Fruit fly (Drosophila melanogaster) whole organism, embryonic: ENCODE measurements around the gene CG14229.
A peak's percentile ranks its signal among the peaks of the same experiment; 100 is the strongest.

Experiments
- Bgb ChIP-seq: fragments of 200-800 bp; sonication (Bioruptor generic); IDR thresholded peaks from 2 replicates; pipeline ENCODE4 v1.3.6; 2022; ENCODE audit warnings: missing biosample characterization, missing genetic modification characterization; ENCODE audit not compliant: partially characterized antibody
- CG10979 ChIP-seq: fragments of 200-800 bp; sonication (Bioruptor generic); optimal IDR thresholded peaks from 2 replicates; lab custom pipeline; 2018; ENCODE audit warnings: missing biosample characterization, mild to moderate bottlenecking, missing genetic modification characterization, moderate library complexity
- CG11085 ChIP-seq: fragments of 200-800 bp; sonication (Bioruptor generic); IDR thresholded peaks from 2 replicates; pipeline ENCODE4 v1.3.6; 2022; ENCODE audit warnings: missing biosample characterization, missing genetic modification characterization
- CG11696 ChIP-seq: fragments of 200-800 bp; sonication (Bioruptor generic); IDR thresholded peaks from 2 replicates; pipeline ENCODE4 v1.3.6; 2022; ENCODE audit warnings: missing biosample characterization, missing genetic modification characterization
- CG12155 ChIP-seq: fragments of 200-800 bp; sonication (Bioruptor generic); optimal IDR thresholded peaks from 3 replicates; lab custom pipeline; 2016; ENCODE audit warnings: missing biosample characterization, missing genetic modification characterization
- CG12391 ChIP-seq: fragments of 200-800 bp; sonication (Bioruptor generic); optimal IDR thresholded peaks from 3 replicates; lab custom pipeline; 2018; ENCODE audit warnings: missing biosample characterization, mild to moderate bottlenecking, missing genetic modification characterization, moderate library complexity
- CG12744 ChIP-seq: fragments of 200-800 bp; sonication (Bioruptor generic); optimal IDR thresholded peaks from 2 replicates; lab custom pipeline; 2016; ENCODE audit warnings: missing biosample characterization, missing genetic modification characterization
- CG12769 ChIP-seq: fragments of 200-800 bp; sonication (Bioruptor generic); optimal IDR thresholded peaks from 2 replicates; lab custom pipeline; 2019; ENCODE audit warnings: missing biosample characterization, mild to moderate bottlenecking, missing genetic modification characterization, moderate library complexity
- CG14710 ChIP-seq: fragments of 200-800 bp; sonication (Bioruptor generic); optimal IDR thresholded peaks from 3 replicates; lab custom pipeline; 2019; ENCODE audit warnings: missing biosample characterization, mild to moderate bottlenecking, missing genetic modification characterization, moderate library complexity
- CG15269 ChIP-seq: fragments of 200-800 bp; sonication (Bioruptor generic); optimal IDR thresholded peaks from 2 replicates; lab custom pipeline; 2018; ENCODE audit warnings: missing biosample characterization, mild to moderate bottlenecking, missing genetic modification characterization, moderate library complexity
- CG1602 ChIP-seq: fragments of 200-800 bp; sonication (Bioruptor generic); optimal IDR thresholded peaks from 3 replicates; lab custom pipeline; 2016; ENCODE audit warnings: missing biosample characterization, missing genetic modification characterization
- CG16779 ChIP-seq: fragments of 200-800 bp; sonication (Bioruptor generic); IDR thresholded peaks from 2 replicates; pipeline ENCODE4 v1.3.6; 2022; ENCODE audit warnings: missing biosample characterization, missing genetic modification characterization
- CG17359 ChIP-seq: fragments of 200-800 bp; sonication (Bioruptor generic); optimal IDR thresholded peaks from 3 replicates; lab custom pipeline; 2018; ENCODE audit warnings: missing biosample characterization, mild to moderate bottlenecking, missing genetic modification characterization, moderate library complexity
- CG17612 ChIP-seq: fragments of 200-800 bp; sonication (Bioruptor generic); IDR thresholded peaks from 2 replicates; pipeline ENCODE4 v1.3.6; 2022; ENCODE audit warnings: missing biosample characterization, missing genetic modification characterization
- CG1792 ChIP-seq: fragments of 200-800 bp; sonication (Bioruptor generic); optimal IDR thresholded peaks from 2 replicates; lab custom pipeline; 2016; ENCODE audit warnings: missing biosample characterization, missing genetic modification characterization
- CG1832 ChIP-seq: fragments of 200-800 bp; sonication (Bioruptor generic); optimal IDR thresholded peaks from 2 replicates; lab custom pipeline; 2017; ENCODE audit warnings: missing biosample characterization, mild to moderate bottlenecking, missing genetic modification characterization, inconsistent platforms
- CG18764 ChIP-seq: fragments of 200-800 bp; sonication (Bioruptor generic); optimal IDR thresholded peaks from 3 replicates; lab custom pipeline; 2016; ENCODE audit warnings: missing biosample characterization, missing genetic modification characterization
- CG2202 ChIP-seq: fragments of 200-800 bp; sonication (Bioruptor generic); optimal IDR thresholded peaks from 2 replicates; lab custom pipeline; 2018; ENCODE audit warnings: missing biosample characterization, mild to moderate bottlenecking, missing genetic modification characterization
- CG2678 ChIP-seq: fragments of 200-800 bp; sonication (Bioruptor generic); optimal IDR thresholded peaks from 3 replicates; lab custom pipeline; 2019; ENCODE audit warnings: missing biosample characterization, mild to moderate bottlenecking, missing genetic modification characterization, moderate library complexity
- CG2712 ChIP-seq: fragments of 200-800 bp; optimal IDR thresholded peaks from 3 replicates; lab custom pipeline; 2019; ENCODE audit warnings: missing biosample characterization, mild to moderate bottlenecking, missing genetic modification characterization, moderate library complexity
- CG31388 ChIP-seq: fragments of 200-800 bp; sonication (Bioruptor generic); optimal IDR thresholded peaks from 2 replicates; lab custom pipeline; 2016; ENCODE audit warnings: missing biosample characterization, missing genetic modification characterization
- CG4707 ChIP-seq: fragments of 200-800 bp; sonication (Bioruptor generic); optimal IDR thresholded peaks from 2 replicates; lab custom pipeline; 2018; ENCODE audit warnings: missing biosample characterization, mild to moderate bottlenecking, missing genetic modification characterization, moderate library complexity
- CG6683 ChIP-seq: fragments of 200-800 bp; sonication (Bioruptor generic); optimal IDR thresholded peaks from 2 replicates; lab custom pipeline; 2017; ENCODE audit warnings: missing biosample characterization, mild to moderate bottlenecking, missing genetic modification characterization, missing genetic modification reagents
- CG6765 ChIP-seq: fragments of 200-800 bp; sonication (Bioruptor generic); optimal IDR thresholded peaks from 3 replicates; lab custom pipeline; 2017; ENCODE audit warnings: missing biosample characterization, mild to moderate bottlenecking, missing genetic modification characterization
- CG6791 ChIP-seq: fragments of 200-800 bp; sonication (Bioruptor generic); IDR thresholded peaks from 3 replicates; pipeline ENCODE4 v1.3.6; 2022; ENCODE audit warnings: missing biosample characterization, missing genetic modification characterization; ENCODE audit not compliant: partially characterized antibody
- CG8281 ChIP-seq: fragments of 200-800 bp; sonication (Bioruptor generic); optimal IDR thresholded peaks from 2 replicates; lab custom pipeline; 2018; ENCODE audit warnings: missing biosample characterization, mild to moderate bottlenecking, missing genetic modification characterization, moderate library complexity
- CG8944 ChIP-seq: fragments of 200-800 bp; sonication (Bioruptor generic); optimal IDR thresholded peaks from 3 replicates; lab custom pipeline; 2016; ENCODE audit warnings: missing biosample characterization, missing genetic modification characterization
- Deaf1 ChIP-seq: fragments of 200-800 bp; optimal IDR thresholded peaks from 3 replicates; lab custom pipeline; 2019; ENCODE audit warnings: missing biosample characterization, mild to moderate bottlenecking, missing genetic modification characterization, moderate library complexity
- HLHmδ ChIP-seq: fragments of 200-800 bp; sonication (Bioruptor generic); optimal IDR thresholded peaks from 2 replicates; lab custom pipeline; 2018; ENCODE audit warnings: missing biosample characterization, mild to moderate bottlenecking, missing genetic modification characterization, moderate library complexity
- Kr ChIP-seq: fragments of 200-800 bp; sonication (Bioruptor generic); optimal IDR thresholded peaks from 2 replicates; lab custom pipeline; 2017; ENCODE audit warnings: missing biosample characterization, mild to moderate bottlenecking, missing genetic modification characterization
- Mrtf ChIP-seq: fragments of 200-800 bp; sonication (Bioruptor generic); IDR thresholded peaks from 3 replicates; pipeline ENCODE4 v1.3.6; 2022; ENCODE audit warnings: missing biosample characterization, missing genetic modification characterization
- NC2α ChIP-seq: fragments of 200-800 bp; sonication (Bioruptor generic); optimal IDR thresholded peaks from 2 replicates; lab custom pipeline; 2016; ENCODE audit warnings: missing biosample characterization, missing genetic modification characterization
- Sox102F ChIP-seq: fragments of 200-800 bp; sonication (Bioruptor generic); optimal IDR thresholded peaks from 2 replicates; lab custom pipeline; 2018; ENCODE audit warnings: missing biosample characterization, mild to moderate bottlenecking, missing genetic modification characterization, moderate library complexity
- Taf1 ChIP-seq: fragments of 200-800 bp; sonication (Bioruptor generic); IDR thresholded peaks from 2 replicates; pipeline ENCODE4 v1.3.6; 2022; ENCODE audit warnings: missing biosample characterization, missing genetic modification characterization
- ash1 ChIP-seq: fragments of 200-800 bp; sonication (Bioruptor generic); optimal IDR thresholded peaks from 2 replicates; lab custom pipeline; 2018; ENCODE audit warnings: missing biosample characterization, mild to moderate bottlenecking, missing genetic modification characterization
- bigmax ChIP-seq: fragments of 200-800 bp; sonication (Bioruptor generic); optimal IDR thresholded peaks from 2 replicates; lab custom pipeline; 2018; ENCODE audit warnings: missing biosample characterization, mild to moderate bottlenecking, missing genetic modification characterization
- eve ChIP-seq, 2 experiments: fragments of >200 bp; optimal IDR thresholded peaks; 2 replicates each; lab custom pipeline; 2017; ENCODE audit warnings: missing biosample characterization in 2 of 2, missing genetic modification characterization in 2 of 2
- grau ChIP-seq: fragments of 200-800 bp; optimal IDR thresholded peaks from 3 replicates; lab custom pipeline; 2019; ENCODE audit warnings: missing biosample characterization, mild to moderate bottlenecking, missing genetic modification characterization, moderate library complexity
- klu ChIP-seq: fragments of 200-800 bp; sonication (Bioruptor generic); IDR thresholded peaks from 2 replicates; pipeline ENCODE4 v1.3.6; 2022; ENCODE audit warnings: missing biosample characterization, missing genetic modification characterization
- knrl ChIP-seq: fragments of 200-800 bp; sonication (Bioruptor generic); IDR thresholded peaks from 3 replicates; pipeline ENCODE4 v1.3.6; 2022; ENCODE audit warnings: missing biosample characterization, missing genetic modification characterization; ENCODE audit not compliant: partially characterized antibody
- lmd ChIP-seq: fragments of 200-800 bp; sonication (Bioruptor generic); IDR thresholded peaks from 2 replicates; pipeline ENCODE4 v1.3.6; 2022; ENCODE audit warnings: missing biosample characterization, missing genetic modification characterization
- nmo ChIP-seq: fragments of 200-800 bp; sonication (Bioruptor generic); optimal IDR thresholded peaks from 2 replicates; lab custom pipeline; 2018; ENCODE audit warnings: missing biosample characterization, mild to moderate bottlenecking, missing genetic modification characterization, moderate library complexity
- oc ChIP-seq: fragments of 200-800 bp; sonication (Bioruptor generic); optimal IDR thresholded peaks from 2 replicates; lab custom pipeline; 2018; ENCODE audit warnings: missing biosample characterization, mild to moderate bottlenecking, missing genetic modification characterization, moderate library complexity
- pum ChIP-seq: fragments of 200-800 bp; sonication (Bioruptor generic); optimal IDR thresholded peaks from 2 replicates; lab custom pipeline; 2016; ENCODE audit warnings: missing biosample characterization, missing genetic modification characterization
- ranshi ChIP-seq: fragments of 200-800 bp; sonication (Bioruptor generic); IDR thresholded peaks from 2 replicates; pipeline ENCODE4 v1.3.6; 2022; ENCODE audit warnings: missing biosample characterization, missing genetic modification characterization
- sd ChIP-seq: fragments of 200-800 bp; sonication (Bioruptor generic); optimal IDR thresholded peaks from 3 replicates; lab custom pipeline; 2018; ENCODE audit warnings: missing biosample characterization, mild to moderate bottlenecking, missing genetic modification characterization, moderate library complexity
- sisA ChIP-seq: fragments of 200-800 bp; sonication (Bioruptor generic); IDR thresholded peaks from 2 replicates; pipeline ENCODE4 v1.3.6; 2022; ENCODE audit warnings: missing biosample characterization, missing genetic modification characterization
- tup ChIP-seq: fragments of 200-800 bp; sonication (Bioruptor generic); optimal IDR thresholded peaks from 2 replicates; lab custom pipeline; 2016; ENCODE audit warnings: missing biosample characterization, mild to moderate bottlenecking, missing genetic modification characterization, moderate library complexity
- usp ChIP-seq: fragments of >200 bp; optimal IDR thresholded peaks from 2 replicates; lab custom pipeline; 2017; ENCODE audit warnings: missing biosample characterization, missing genetic modification characterization
- z ChIP-seq: fragments of 200-800 bp; sonication (Bioruptor generic); IDR thresholded peaks from 3 replicates; pipeline ENCODE4 v1.3.6; 2022; ENCODE audit warnings: missing biosample characterization, missing genetic modification characterization

The CG14229 gene

dm6 chrX:19744003-19744488 lies 49.0 kb upstream of the CG14229 start, which contains the start of the genes CG18809, COX6B, CG33932 and Rpp20 (continued):
- TF ChIP-seq NC2α = peak; percentile 1
- peak; percentile 73 for TF ChIP-seq sd (tag; lab: Kevin White, UChicago)
- TF ChIP-seq oc = no peak
- TF ChIP-seq tup (GFP tag; lab: Kevin White, UChicago) = no peak
- TF ChIP-seq klu (GFP tag; lab: Robert Waterston, UW) = no peak
- TF ChIP-seq CG4707 = no peak
- peak; percentile 95 for TF ChIP-seq CG12155 (GFP tag; lab: Kevin White, UChicago)
- no peak for TF ChIP-seq CG12769 (tag; lab: Kevin White, UChicago)
- peak; percentile 28 for TF ChIP-seq CG10979 (tag; lab: Kevin White, UChicago)
- peak; percentile 61 for TF ChIP-seq ranshi (GFP tag; lab: Robert Waterston, UW)
- 0 out of 3 replicates have a peak, but pooled peaks have one; percentile 45 for TF ChIP-seq Mrtf
- peak; percentile 59 for TF ChIP-seq Deaf1
- TF ChIP-seq CG6765 = peak; percentile 51
- peak; percentile 62 for TF ChIP-seq CG12744 (GFP tag; lab: Kevin White, UChicago)
- TF ChIP-seq z (GFP tag; lab: Robert Waterston, UW) = no peak
- TF ChIP-seq bigmax (GFP tag; lab: Kevin White, UChicago) = peak; percentile 49
- peak; percentile 62 for TF ChIP-seq CG14710 (tag; lab: Kevin White, UChicago)
- no peak for TF ChIP-seq CG18764 (GFP tag; lab: Kevin White, UChicago)
- TF ChIP-seq Taf1 (GFP tag; lab: Robert Waterston, UW) = peak; percentile 31; the same call in 1 of the 2 replicates
- peak; percentile 40 for TF ChIP-seq CG1602 (GFP tag; lab: Kevin White, UChicago)
- peak; percentile 25 for TF ChIP-seq CG15269 (tag; lab: Kevin White, UChicago)
- peak; percentile 10 for TF ChIP-seq CG2202 (tag; lab: Kevin White, UChicago)
- peak; percentile 54 for TF ChIP-seq grau (tag; lab: Kevin White, UChicago)
- peak; percentile 62 for TF ChIP-seq CG8944
- TF ChIP-seq usp = no peak
- TF ChIP-seq CG11085 (GFP tag; lab: Robert Waterston, UW) = peak; percentile 73
- peak; percentile 64 for TF ChIP-seq CG1792 (GFP tag; lab: Kevin White, UChicago)
- peak; percentile 60 for TF ChIP-seq CG12391 (tag; lab: Kevin White, UChicago)
- peak; percentile 97 for TF ChIP-seq CG6791 (GFP tag; lab: Robert Waterston, UW)
- peak; percentile 71 for TF ChIP-seq nmo (GFP tag; lab: Kevin White, UChicago)
- no peak for TF ChIP-seq eve (GFP tag; optimal IDR thresholded peaks at IDR 0.05; lab: Kevin White, UChicago)
- no peak for TF ChIP-seq Sox102F (GFP tag; lab: Kevin White, UChicago)
- TF ChIP-seq CG17359 = no peak
- TF ChIP-seq CG2712 (tag; lab: Kevin White, UChicago) = peak; percentile 61
- peak; percentile 99 for TF ChIP-seq Bgb (GFP tag; lab: Robert Waterston, UW)
- TF ChIP-seq lmd = peak; percentile 57; the same call in 1 of the 2 replicates
- TF ChIP-seq CG8281 (tag; lab: Kevin White, UChicago) = no peak
- TF ChIP-seq pum (GFP tag; lab: Kevin White, UChicago) = peak; percentile 62
- no peak for TF ChIP-seq CG1832 (GFP tag; lab: Kevin White, UChicago)
- TF ChIP-seq ash1 (GFP tag; lab: Kevin White, UChicago) = no peak
- peak; percentile 96 for TF ChIP-seq knrl (GFP tag; lab: Robert Waterston, UW)
- peak; percentile 28 for TF ChIP-seq CG6683 (GFP tag; lab: Kevin White, UChicago)
- TF ChIP-seq CG16779 (GFP tag; lab: Robert Waterston, UW) = peak; percentile 60; the same call in 1 of the 2 replicates
- no peak for TF ChIP-seq CG31388 (GFP tag; lab: Kevin White, UChicago)
- TF ChIP-seq CG2678 (tag; lab: Kevin White, UChicago) = no peak
- no peak for TF ChIP-seq Kr (GFP tag; lab: Kevin White, UChicago)
- TF ChIP-seq CG17612 (GFP tag; lab: Robert Waterston, UW) = peak; percentile 20; the same call in 1 of the 2 replicates
- no peak for TF ChIP-seq CG11696 (GFP tag; lab: Robert Waterston, UW)
- TF ChIP-seq sisA = peak; percentile 62; the same call in 1 of the 2 replicates
- peak; percentile 14 for TF ChIP-seq HLHmδ (GFP tag; lab: Kevin White, UChicago)
